Worm (Caenorhabditis elegans) whole organism, L4 larva: Measurements from ENCODE around the gene ZC443.7.

Experiments used
- ZK546.5 ChIP-seq, 2 experiments: sonication (generic microtip); optimal IDR thresholded peaks; 2 replicates each; lab custom pipeline; 2017; ENCODE audit warnings: missing biosample characterization in 2 of 2, missing genetic modification characterization in 2 of 2
- mep-1 ChIP-seq: fragments of 150-350 bp; sonication (generic microtip); optimal IDR thresholded peaks from 3 replicates; lab custom pipeline; 2014; ENCODE audit warnings: missing biosample characterization, missing genetic modification characterization
- nhr-11 ChIP-seq: fragments of 150-350 bp; optimal IDR thresholded peaks from 2 replicates; lab custom pipeline; 2014; ENCODE audit warnings: missing biosample characterization, missing genetic modification characterization
- nhr-28 ChIP-seq: fragments of 150-350 bp; optimal IDR thresholded peaks from 2 replicates; lab custom pipeline; 2014; ENCODE audit warnings: missing biosample characterization, missing genetic modification characterization
- nhr-6 ChIP-seq: fragments of 150-350 bp; optimal IDR thresholded peaks from 2 replicates; lab custom pipeline; 2014; ENCODE audit warnings: missing biosample characterization, missing genetic modification characterization
- snpc-4 ChIP-seq: fragments of 150-350 bp; optimal IDR thresholded peaks from 2 replicates; lab custom pipeline; 2014; ENCODE audit warnings: missing biosample characterization, missing genetic modification characterization

- TF ChIP-seq nhr-6 (tag; lab: Kevin White, UChicago) (no peak), snpc-4 (tag; lab: Kevin White, UChicago) (no peak), mep-1 (tag; lab: Kevin White, UChicago) (no peak), nhr-11 (tag; lab: Kevin White, UChicago) (no peak), ZK546.5 (tag; optimal IDR thresholded peaks at IDR 0.05; lab: Kevin White, UChicago) (no peak), nhr-28 (tag; lab: Kevin White, UChicago) (no peak)
Measured at ce11 chrV:12803274-12803673, 3.0 kb upstream of the ZC443.7 start, which contains the start of gene srbc-45.
